Fruit fly (Drosophila melanogaster) whole organism, embryonic: Measurements from ENCODE around the gene scrib.

ENCODE experiments used
- Adf1 ChIP-seq: fragments of 200-800 bp; sonication (Bioruptor generic); IDR thresholded peaks from 2 replicates; pipeline ENCODE4 v1.3.6; 2022; ENCODE audit warnings: missing biosample characterization, missing genetic modification characterization
- B-H2 ChIP-seq: fragments of 200-800 bp; sonication (Bioruptor generic); optimal IDR thresholded peaks from 2 replicates; lab custom pipeline; 2018; ENCODE audit warnings: missing biosample characterization, mild to moderate bottlenecking, missing genetic modification characterization
- BtbVII ChIP-seq: fragments of 200-800 bp; sonication (Bioruptor generic); optimal IDR thresholded peaks from 3 replicates; lab custom pipeline; 2017; ENCODE audit warnings: missing biosample characterization, mild to moderate bottlenecking, missing genetic modification characterization
- CG10147 ChIP-seq: fragments of 200-800 bp; sonication (Bioruptor generic); optimal IDR thresholded peaks from 2 replicates; lab custom pipeline; 2019; ENCODE audit warnings: missing biosample characterization, mild to moderate bottlenecking, missing genetic modification characterization, moderate library complexity
- CG12219 ChIP-seq: fragments of 200-800 bp; sonication (Bioruptor generic); optimal IDR thresholded peaks from 3 replicates; lab custom pipeline; 2018; ENCODE audit warnings: missing biosample characterization, mild to moderate bottlenecking, missing genetic modification characterization
- CG12942 ChIP-seq: fragments of 200-800 bp; sonication (Bioruptor generic); optimal IDR thresholded peaks from 3 replicates; lab custom pipeline; 2016; ENCODE audit warnings: missing biosample characterization, missing genetic modification characterization
- CG13775 ChIP-seq: fragments of 200-800 bp; sonication (Bioruptor generic); optimal IDR thresholded peaks from 3 replicates; lab custom pipeline; 2017; ENCODE audit warnings: missing biosample characterization, mild to moderate bottlenecking, missing genetic modification characterization
- CG14441 ChIP-seq: fragments of 200-800 bp; sonication (Bioruptor generic); IDR thresholded peaks from 2 replicates; pipeline ENCODE4 v1.3.6; 2022; ENCODE audit warnings: missing biosample characterization, missing genetic modification characterization
- CG14710 ChIP-seq: fragments of 200-800 bp; sonication (Bioruptor generic); optimal IDR thresholded peaks from 3 replicates; lab custom pipeline; 2019; ENCODE audit warnings: missing biosample characterization, mild to moderate bottlenecking, missing genetic modification characterization, moderate library complexity
- CG15269 ChIP-seq: fragments of 200-800 bp; sonication (Bioruptor generic); optimal IDR thresholded peaks from 2 replicates; lab custom pipeline; 2018; ENCODE audit warnings: missing biosample characterization, mild to moderate bottlenecking, missing genetic modification characterization, moderate library complexity
- CG2199 ChIP-seq: fragments of 200-800 bp; sonication (Bioruptor generic); IDR thresholded peaks from 3 replicates; pipeline ENCODE4 v1.3.6; 2022; ENCODE audit warnings: missing biosample characterization, missing genetic modification characterization
- CG2889 ChIP-seq: fragments of 200-800 bp; sonication (Bioruptor generic); IDR thresholded peaks from 3 replicates; pipeline ENCODE4 v1.3.6; 2022; ENCODE audit warnings: missing biosample characterization, missing genetic modification characterization
- CG31365 ChIP-seq: fragments of 200-800 bp; sonication (Bioruptor generic); optimal IDR thresholded peaks from 2 replicates; lab custom pipeline; 2018; ENCODE audit warnings: missing biosample characterization, mild to moderate bottlenecking, missing genetic modification characterization
- CG34376 ChIP-seq: fragments of 200-800 bp; sonication (Bioruptor generic); optimal IDR thresholded peaks from 2 replicates; lab custom pipeline; 2018; ENCODE audit warnings: missing biosample characterization, mild to moderate bottlenecking, missing genetic modification characterization
- CG43689 ChIP-seq: fragments of 200-800 bp; sonication (Bioruptor generic); IDR thresholded peaks from 2 replicates; pipeline ENCODE4 v1.3.6; 2022; ENCODE audit warnings: missing biosample characterization, missing genetic modification characterization
- CG6683 ChIP-seq: fragments of 200-800 bp; sonication (Bioruptor generic); optimal IDR thresholded peaks from 2 replicates; lab custom pipeline; 2017; ENCODE audit warnings: missing biosample characterization, mild to moderate bottlenecking, missing genetic modification characterization, missing genetic modification reagents
- CG7963 ChIP-seq: fragments of 200-800 bp; sonication (Bioruptor generic); IDR thresholded peaks from 3 replicates; pipeline ENCODE4 v1.3.6; 2022; ENCODE audit warnings: missing biosample characterization, missing genetic modification characterization; ENCODE audit not compliant: partially characterized antibody
- CG7987 ChIP-seq: fragments of 200-800 bp; sonication (Bioruptor generic); optimal IDR thresholded peaks from 2 replicates; lab custom pipeline; 2018; ENCODE audit warnings: missing biosample characterization, mild to moderate bottlenecking, missing genetic modification characterization, moderate library complexity
- CG8089 ChIP-seq: fragments of 200-800 bp; sonication (Bioruptor generic); optimal IDR thresholded peaks from 3 replicates; lab custom pipeline; 2016; ENCODE audit warnings: missing biosample characterization, missing genetic modification characterization
- CG8359 ChIP-seq: fragments of 200-800 bp; sonication (Bioruptor generic); optimal IDR thresholded peaks from 2 replicates; lab custom pipeline; 2017; ENCODE audit warnings: missing biosample characterization, mild to moderate bottlenecking, missing genetic modification characterization, borderline replicate concordance
- CG9932 ChIP-seq: fragments of 200-800 bp; sonication (Bioruptor generic); IDR thresholded peaks from 2 replicates; pipeline ENCODE4 v1.3.6; 2022; ENCODE audit warnings: missing biosample characterization, missing genetic modification characterization
- Dek ChIP-seq: fragments of 200-800 bp; sonication (Bioruptor generic); optimal IDR thresholded peaks from 3 replicates; lab custom pipeline; 2019; ENCODE audit warnings: missing biosample characterization, mild to moderate bottlenecking, missing genetic modification characterization, moderate library complexity
- E2f2 ChIP-seq: fragments of 200-800 bp; sonication (Bioruptor generic); IDR thresholded peaks from 2 replicates; pipeline ENCODE4 v1.3.6; 2022; ENCODE audit warnings: missing biosample characterization, missing genetic modification characterization
- Elba2 ChIP-seq: fragments of 200-800 bp; sonication (Bioruptor generic); optimal IDR thresholded peaks from 3 replicates; lab custom pipeline; 2016; ENCODE audit warnings: missing biosample characterization, missing genetic modification characterization
- Fer1 ChIP-seq: fragments of 200-800 bp; sonication (Bioruptor generic); optimal IDR thresholded peaks from 2 replicates; lab custom pipeline; 2017; ENCODE audit warnings: missing biosample characterization, mild to moderate bottlenecking, missing genetic modification characterization
- H2.0 ChIP-seq: fragments of 200-800 bp; sonication (Bioruptor generic); IDR thresholded peaks from 2 replicates; pipeline ENCODE4 v1.3.6; 2022; ENCODE audit warnings: missing biosample characterization, missing genetic modification characterization
- Hr78 ChIP-seq, 2 experiments: fragments of 200-800 bp in 1 of 2; fragments of >200 bp in 1 of 2; sonication (Bioruptor generic) in 1 of 2; optimal IDR thresholded peaks; 2 replicates each; lab custom pipeline; 2017 to 2019; ENCODE audit warnings: missing biosample characterization in 2 of 2, missing genetic modification characterization in 2 of 2, mild to moderate bottlenecking in 1 of 2, moderate library complexity in 1 of 2
- Neu2 ChIP-seq: fragments of 200-800 bp; sonication (Bioruptor generic); optimal IDR thresholded peaks from 3 replicates; lab custom pipeline; 2016; ENCODE audit warnings: missing biosample characterization, missing genetic modification characterization, borderline replicate concordance
- Nf-YA ChIP-seq: fragments of 200-800 bp; sonication (Bioruptor generic); IDR thresholded peaks from 2 replicates; pipeline ENCODE4 v1.3.6; 2022; ENCODE audit warnings: missing biosample characterization, missing genetic modification characterization
- Sox100B ChIP-seq: fragments of 200-800 bp; sonication (Bioruptor generic); optimal IDR thresholded peaks from 3 replicates; lab custom pipeline; 2018; ENCODE audit warnings: missing biosample characterization, mild to moderate bottlenecking, missing genetic modification characterization
- ase ChIP-seq: fragments of 200-800 bp; sonication (Bioruptor generic); IDR thresholded peaks from 3 replicates; pipeline ENCODE4 v1.3.6; 2022; ENCODE audit warnings: missing biosample characterization, missing genetic modification characterization
- btn ChIP-seq: fragments of 200-800 bp; sonication (Bioruptor generic); optimal IDR thresholded peaks from 2 replicates; lab custom pipeline; 2016; ENCODE audit warnings: missing biosample characterization, missing genetic modification characterization
- en ChIP-seq: fragments of 200-800 bp; sonication (Bioruptor generic); optimal IDR thresholded peaks from 2 replicates; lab custom pipeline; 2016; ENCODE audit warnings: missing biosample characterization, missing genetic modification characterization
- eve ChIP-seq, 2 experiments: fragments of >200 bp; optimal IDR thresholded peaks; 2 replicates each; lab custom pipeline; 2017; ENCODE audit warnings: missing biosample characterization in 2 of 2, missing genetic modification characterization in 2 of 2
- exex ChIP-seq: fragments of 200-800 bp; sonication (Bioruptor generic); optimal IDR thresholded peaks from 4 replicates; lab custom pipeline; 2018; ENCODE audit warnings: missing biosample characterization, mild to moderate bottlenecking, missing genetic modification characterization, moderate library complexity
- grau ChIP-seq: fragments of 200-800 bp; optimal IDR thresholded peaks from 3 replicates; lab custom pipeline; 2019; ENCODE audit warnings: missing biosample characterization, mild to moderate bottlenecking, missing genetic modification characterization, moderate library complexity
- hbn ChIP-seq: fragments of 200-800 bp; sonication (Bioruptor generic); IDR thresholded peaks from 2 replicates; pipeline ENCODE4 v1.3.6; 2022; ENCODE audit warnings: missing biosample characterization, missing genetic modification characterization; ENCODE audit not compliant: partially characterized antibody
- her ChIP-seq: fragments of 200-800 bp; sonication (Bioruptor generic); optimal IDR thresholded peaks from 2 replicates; lab custom pipeline; 2016; ENCODE audit warnings: missing biosample characterization, missing genetic modification characterization
- jigr1 ChIP-seq: fragments of 200-800 bp; sonication (Bioruptor generic); IDR thresholded peaks from 3 replicates; pipeline ENCODE4 v1.3.6; 2022; ENCODE audit warnings: missing biosample characterization, missing genetic modification characterization
- jing ChIP-seq: fragments of 200-800 bp; sonication (Bioruptor generic); optimal IDR thresholded peaks from 2 replicates; lab custom pipeline; 2018; ENCODE audit warnings: missing biosample characterization, mild to moderate bottlenecking, missing genetic modification characterization
- jumu ChIP-seq: fragments of 200-800 bp; sonication (Bioruptor generic); optimal IDR thresholded peaks from 3 replicates; lab custom pipeline; 2016; ENCODE audit warnings: missing biosample characterization, missing genetic modification characterization
- ken ChIP-seq: fragments of 200-800 bp; sonication (Bioruptor generic); IDR thresholded peaks from 3 replicates; pipeline ENCODE4 v1.3.6; 2022; ENCODE audit warnings: missing biosample characterization, missing genetic modification characterization
- klu ChIP-seq: fragments of 200-800 bp; sonication (Bioruptor generic); IDR thresholded peaks from 2 replicates; pipeline ENCODE4 v1.3.6; 2022; ENCODE audit warnings: missing biosample characterization, missing genetic modification characterization
- lmd ChIP-seq: fragments of 200-800 bp; sonication (Bioruptor generic); IDR thresholded peaks from 2 replicates; pipeline ENCODE4 v1.3.6; 2022; ENCODE audit warnings: missing biosample characterization, missing genetic modification characterization
- pb ChIP-seq: fragments of 200-800 bp; sonication (Bioruptor generic); optimal IDR thresholded peaks from 3 replicates; lab custom pipeline; 2016; ENCODE audit warnings: missing biosample characterization, missing genetic modification characterization
- pfk ChIP-seq: fragments of 200-800 bp; sonication (Bioruptor generic); optimal IDR thresholded peaks from 2 replicates; lab custom pipeline; 2018; ENCODE audit warnings: missing biosample characterization, mild to moderate bottlenecking, missing genetic modification characterization, moderate library complexity
- pnt ChIP-seq: fragments of 200-800 bp; sonication (Bioruptor generic); optimal IDR thresholded peaks from 3 replicates; lab custom pipeline; 2016; ENCODE audit warnings: missing biosample characterization, missing genetic modification characterization
- schlank ChIP-seq: fragments of 200-800 bp; sonication (Bioruptor generic); optimal IDR thresholded peaks from 2 replicates; lab custom pipeline; 2018; ENCODE audit warnings: missing biosample characterization, mild to moderate bottlenecking, missing genetic modification characterization
- stwl ChIP-seq: fragments of 200-800 bp; sonication (Bioruptor generic); optimal IDR thresholded peaks from 3 replicates; lab custom pipeline; 2018; ENCODE audit warnings: missing biosample characterization, mild to moderate bottlenecking, missing genetic modification characterization, moderate library complexity
- tll ChIP-seq, 2 experiments: fragments of 200-800 bp in 1 of 2; fragments of >200 bp in 1 of 2; sonication (Bioruptor generic) in 1 of 2; optimal IDR thresholded peaks; 2 replicates each; lab custom pipeline; 2017 to 2019; ENCODE audit warnings: missing biosample characterization in 2 of 2, missing genetic modification characterization in 2 of 2, mild to moderate bottlenecking in 1 of 2, moderate library complexity in 1 of 2

Gene scrib

dm6 chr3R:26534805-26535416 is 1.2 kb upstream of the scrib start, which contains the start of gene plum (continued):
- TF ChIP-seq klu (GFP tag; lab: Robert Waterston, UW), result peak; percentile 41; the same call in 1 of the 2 replicates
- TF ChIP-seq jing, result no peak
- TF ChIP-seq CG8359 (GFP tag; lab: Kevin White, UChicago), result no peak
- no peak for TF ChIP-seq stwl
- no peak for TF ChIP-seq Sox100B (GFP tag; lab: Kevin White, UChicago)
- peak; percentile 61 for TF ChIP-seq Adf1
- TF ChIP-seq pfk, result no peak
- no peak for TF ChIP-seq ase (GFP tag; lab: Robert Waterston, UW)
- TF ChIP-seq Neu2 (GFP tag; lab: Kevin White, UChicago), result no peak
- TF ChIP-seq CG14710 (tag; lab: Kevin White, UChicago), result no peak
- no peak for TF ChIP-seq CG2889 (GFP tag; lab: Robert Waterston, UW)
- peak; percentile 7; the same call in 1 of the 3 replicates for TF ChIP-seq CG2199 (GFP tag; lab: Robert Waterston, UW)
- no peak for TF ChIP-seq lmd
- peak; percentile 20 for TF ChIP-seq CG7987 (GFP tag; lab: Kevin White, UChicago)
- TF ChIP-seq btn (GFP tag; lab: Kevin White, UChicago), result no peak
- no peak for TF ChIP-seq B-H2 (GFP tag; lab: Kevin White, UChicago)
- no peak for TF ChIP-seq Hr78 (GFP tag; optimal IDR thresholded peaks at IDR 0.05; lab: Kevin White, UChicago)
- TF ChIP-seq CG31365 (tag; lab: Kevin White, UChicago), result peak; percentile 95
- no peak for TF ChIP-seq CG34376 (GFP tag; lab: Kevin White, UChicago)
- no peak for TF ChIP-seq CG15269 (tag; lab: Kevin White, UChicago)
- no peak for TF ChIP-seq CG10147
- TF ChIP-seq Fer1 (GFP tag; lab: Kevin White, UChicago), result no peak
- 0 out of 3 replicates have a peak, but pooled peaks have one; percentile 47 for TF ChIP-seq ken (GFP tag; lab: Robert Waterston, UW)
- TF ChIP-seq BtbVII (GFP tag; lab: Kevin White, UChicago), result no peak
- no peak for TF ChIP-seq CG12942
- no peak for TF ChIP-seq CG8089 (GFP tag; lab: Kevin White, UChicago)
- no peak for TF ChIP-seq schlank (tag; lab: Kevin White, UChicago)
- no peak for TF ChIP-seq en (GFP tag; lab: Kevin White, UChicago)
- no peak for TF ChIP-seq grau (tag; lab: Kevin White, UChicago)
- TF ChIP-seq jumu (GFP tag; lab: Kevin White, UChicago), result no peak
- TF ChIP-seq jigr1 (GFP tag; lab: Robert Waterston, UW), result no peak
- peak; percentile 34; the same call in 1 of the 2 replicates for TF ChIP-seq Nf-YA (GFP tag; lab: Robert Waterston, UW)
- TF ChIP-seq eve (GFP tag; optimal IDR thresholded peaks at IDR 0.05; lab: Kevin White, UChicago), result no peak
- TF ChIP-seq CG9932, result 0 out of 2 replicates have a peak, but pooled peaks have one; percentile 18
- TF ChIP-seq CG12219 (GFP tag; lab: Kevin White, UChicago), result no peak
- no peak for TF ChIP-seq CG7963 (GFP tag; lab: Robert Waterston, UW)
- no peak for TF ChIP-seq CG6683 (GFP tag; lab: Kevin White, UChicago)
- no peak for TF ChIP-seq pnt (GFP tag; lab: Kevin White, UChicago)
- TF ChIP-seq E2f2, result peak; percentile 65
- TF ChIP-seq Elba2 (GFP tag; lab: Kevin White, UChicago), result no peak
- TF ChIP-seq exex (tag; lab: Kevin White, UChicago), result no peak
- no peak for TF ChIP-seq CG13775 (GFP tag; lab: Kevin White, UChicago)
- no peak for TF ChIP-seq hbn (GFP tag; lab: Robert Waterston, UW)
- 0 out of 2 replicates have a peak, but pooled peaks have one; percentile 15 for TF ChIP-seq CG14441 (GFP tag; lab: Robert Waterston, UW)
- TF ChIP-seq pb, result no peak
- no peak for TF ChIP-seq H2.0 (GFP tag; lab: Robert Waterston, UW)
- peak; percentile 33 for TF ChIP-seq her (GFP tag; lab: Kevin White, UChicago)
- TF ChIP-seq tll (GFP tag; optimal IDR thresholded peaks at IDR 0.05; lab: Kevin White, UChicago), result no peak
- no peak for TF ChIP-seq CG43689 (GFP tag; lab: Robert Waterston, UW)
- TF ChIP-seq Dek (tag; lab: Kevin White, UChicago), result no peak
